Fruit fly (Drosophila melanogaster) whole organism, adult: ENCODE data around the gene Traf6.

Experiments used
- CG11617 ChIP-seq: fragments of 200-800 bp; sonication (Bioruptor generic); optimal IDR thresholded peaks from 2 replicates; lab custom pipeline; 2017; ENCODE audit warnings: mild to moderate bottlenecking, missing biosample characterization, missing genetic modification reagents, missing genetic modification characterization
- CG12768 ChIP-seq: fragments of 200-800 bp; sonication (Bioruptor generic); optimal IDR thresholded peaks from 2 replicates; lab custom pipeline; 2017; ENCODE audit warnings: missing biosample characterization, missing genetic modification characterization, mild to moderate bottlenecking, moderate library complexity, missing genetic modification reagents
- CG14711 ChIP-seq: fragments of 200-800 bp; sonication (Bioruptor generic); optimal IDR thresholded peaks from 2 replicates; lab custom pipeline; 2018; ENCODE audit warnings: missing biosample characterization, mild to moderate bottlenecking, missing genetic modification characterization, moderate library complexity
- CG1620 ChIP-seq: fragments of 200-800 bp; sonication (Bioruptor generic); optimal IDR thresholded peaks from 2 replicates; lab custom pipeline; 2016; ENCODE audit warnings: missing biosample characterization, missing genetic modification characterization
- CG33017 ChIP-seq: fragments of 200-800 bp; sonication (Bioruptor generic); optimal IDR thresholded peaks from 2 replicates; lab custom pipeline; 2018; ENCODE audit warnings: missing biosample characterization, mild to moderate bottlenecking, missing genetic modification characterization, moderate library complexity
- CG5204 ChIP-seq: fragments of 200-800 bp; sonication (Bioruptor generic); optimal IDR thresholded peaks from 2 replicates; lab custom pipeline; 2016; ENCODE audit warnings: missing biosample characterization, missing genetic modification characterization
- CG7045 ChIP-seq: fragments of 200-800 bp; sonication (Bioruptor generic); optimal IDR thresholded peaks from 2 replicates; lab custom pipeline; 2017; ENCODE audit warnings: missing biosample characterization, mild to moderate bottlenecking, missing genetic modification characterization
- CG7101 ChIP-seq: fragments of 200-800 bp; sonication (Bioruptor generic); optimal IDR thresholded peaks from 2 replicates; lab custom pipeline; 2018; ENCODE audit warnings: missing biosample characterization, mild to moderate bottlenecking, missing genetic modification characterization, moderate library complexity
- Clk ChIP-seq: fragments of 200-800 bp; sonication (Bioruptor generic); optimal IDR thresholded peaks from 2 replicates; lab custom pipeline; 2017; ENCODE audit warnings: missing biosample characterization, missing genetic modification characterization
- Crg-1 ChIP-seq: fragments of 200-800 bp; sonication (Bioruptor generic); optimal IDR thresholded peaks from 2 replicates; lab custom pipeline; 2016; ENCODE audit warnings: missing biosample characterization, missing genetic modification characterization
- Hr96 ChIP-seq: fragments of 200-800 bp; sonication (Bioruptor generic); optimal IDR thresholded peaks from 2 replicates; lab custom pipeline; 2016; ENCODE audit warnings: missing biosample characterization, missing genetic modification characterization
- Mnt ChIP-seq: fragments of 200-800 bp; sonication (Bioruptor generic); optimal IDR thresholded peaks from 2 replicates; lab custom pipeline; 2016; ENCODE audit warnings: missing biosample characterization, mild to moderate bottlenecking, missing genetic modification characterization
- bab1 ChIP-seq: fragments of 200-800 bp; sonication (Bioruptor generic); optimal IDR thresholded peaks from 3 replicates; lab custom pipeline; 2019; ENCODE audit warnings: missing biosample characterization, mild to moderate bottlenecking, missing genetic modification characterization, moderate library complexity
- cic ChIP-seq: fragments of 200-800 bp; sonication (Bioruptor generic); optimal IDR thresholded peaks from 2 replicates; lab custom pipeline; 2017; ENCODE audit warnings: missing biosample characterization, mild to moderate bottlenecking, missing genetic modification characterization, moderate library complexity
- cnc ChIP-seq, 2 experiments: fragments of >200 bp; optimal IDR thresholded peaks; 2 replicates each; lab custom pipeline; 2017
- kay ChIP-seq: fragments of 200-800 bp; sonication (Bioruptor generic); peaks from one replicate; lab custom pipeline; 2016; ENCODE audit warnings: missing biosample characterization, missing genetic modification characterization, borderline replicate concordance
- ovo ChIP-seq: fragments of 200-800 bp; sonication (Bioruptor generic); optimal IDR thresholded peaks from 2 replicates; lab custom pipeline; 2016; ENCODE audit warnings: missing biosample characterization, missing genetic modification characterization
- pad ChIP-seq: fragments of 200-800 bp; sonication (Bioruptor generic); optimal IDR thresholded peaks from 3 replicates; lab custom pipeline; 2017; ENCODE audit warnings: missing biosample characterization, missing genetic modification characterization, mild to moderate bottlenecking, moderate library complexity, missing genetic modification reagents
- tj ChIP-seq: fragments of 200-800 bp; sonication (Bioruptor generic); optimal IDR thresholded peaks from 3 replicates; lab custom pipeline; 2017; ENCODE audit warnings: missing biosample characterization, mild to moderate bottlenecking, missing genetic modification characterization, moderate library complexity
- toe ChIP-seq: fragments of 200-800 bp; sonication (Bioruptor generic); optimal IDR thresholded peaks from 2 replicates; lab custom pipeline; 2016; ENCODE audit warnings: missing biosample characterization, missing genetic modification characterization

The Traf6 gene

DNA sequence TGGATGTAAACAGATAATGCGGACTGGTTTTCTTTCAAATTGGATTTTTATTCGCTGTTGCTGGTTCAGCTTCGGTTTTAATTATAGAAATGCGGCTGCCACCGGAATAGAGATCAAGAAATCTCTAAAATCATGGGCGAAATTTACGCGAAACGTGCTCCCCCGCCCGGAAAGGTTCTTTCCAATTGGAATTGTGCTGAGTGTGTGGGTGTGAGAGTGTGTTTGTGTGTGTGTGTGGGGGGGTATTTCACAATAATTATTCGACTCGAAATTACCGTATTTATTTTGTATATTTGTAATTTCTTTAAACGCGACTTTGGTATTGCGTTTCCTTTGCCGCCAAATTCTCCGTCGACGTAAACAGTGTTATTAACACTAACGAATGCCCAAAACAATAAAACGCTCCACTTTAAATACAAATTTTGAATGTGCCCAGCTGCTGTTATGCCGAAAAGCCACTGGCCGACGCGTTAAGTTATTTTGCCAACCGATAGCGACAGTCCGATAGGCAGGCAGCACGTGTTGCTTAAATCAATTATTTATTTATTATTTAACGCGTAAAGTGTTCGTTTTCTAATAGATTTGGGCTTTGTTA, 41.4 kb downstream of the Traf6 start, which contains the start of gene Gclc:
Gene Gclc (minus strand): TSS at position 431 of the 595 bp plus-strand sequence.
- TF ChIP-seq CG5204 (GFP tag; lab: Kevin White, UChicago) (no peak), CG1620 (GFP tag; lab: Kevin White, UChicago) (no peak), bab1 (GFP tag; lab: Kevin White, UChicago) (no peak), Mnt (GFP tag; lab: Kevin White, UChicago) (peak; percentile 96), cnc (optimal IDR thresholded peaks at IDR 0.05; lab: Kevin White, UChicago) (no peak), CG12768 (GFP tag; lab: Kevin White, UChicago) (no peak), CG7101 (tag; lab: Kevin White, UChicago) (no peak), ovo (GFP tag; lab: Kevin White, UChicago) (no peak), cic (peak; percentile 21), Hr96 (no peak), CG11617 (GFP tag; lab: Kevin White, UChicago) (peak; percentile 21), tj (peak; percentile 11), kay (GFP tag; lab: Kevin White, UChicago) (no peak), toe (GFP tag; lab: Kevin White, UChicago) (no peak), CG33017 (tag; lab: Kevin White, UChicago) (no peak), pad (GFP tag; lab: Kevin White, UChicago) (no peak), CG7045 (GFP tag; lab: Kevin White, UChicago) (no peak), Clk (GFP tag; lab: Kevin White, UChicago) (no peak), Crg-1 (GFP tag; lab: Kevin White, UChicago) (no peak), CG14711 (no peak)

DNA sequence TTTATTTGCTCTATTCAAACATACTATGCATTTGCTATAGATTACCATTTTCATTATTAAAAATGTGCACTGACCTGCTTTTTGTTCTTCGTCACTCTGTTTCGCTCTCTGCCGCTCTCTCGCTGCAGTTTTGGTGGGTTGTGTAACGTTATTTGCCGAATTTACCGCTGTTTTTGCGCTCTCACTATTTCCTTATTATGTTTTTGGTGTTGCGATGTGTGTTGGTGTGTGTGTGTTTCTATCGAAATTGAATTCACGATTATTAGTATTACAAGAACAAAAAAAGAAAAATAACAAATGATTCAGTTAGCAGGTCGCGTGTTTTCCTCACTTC, 41.9 kb downstream of the Traf6 start:
- TF ChIP-seq toe (GFP tag; lab: Kevin White, UChicago) (no peak), ovo (GFP tag; lab: Kevin White, UChicago) (peak; percentile 2), cic (no peak), pad (GFP tag; lab: Kevin White, UChicago) (peak; percentile 37)

dm6 chrX:8114476-8115342, 42.5 kb downstream of the Traf6 start:
- TF ChIP-seq tj (peak; percentile 73), cnc (optimal IDR thresholded peaks at IDR 0.05; lab: Kevin White, UChicago) (no peak), Clk (GFP tag; lab: Kevin White, UChicago) (peak; percentile 25), CG14711 (peak; percentile 62), CG33017 (tag; lab: Kevin White, UChicago) (peak; percentile 62), toe (GFP tag; lab: Kevin White, UChicago) (peak; percentile 45), CG12768 (GFP tag; lab: Kevin White, UChicago) (peak; percentile 62), CG7045 (GFP tag; lab: Kevin White, UChicago) (peak; percentile 60), CG11617 (GFP tag; lab: Kevin White, UChicago) (peak; percentile 64), Mnt (GFP tag; lab: Kevin White, UChicago) (peak; percentile 46), Crg-1 (GFP tag; lab: Kevin White, UChicago) (no peak), pad (GFP tag; lab: Kevin White, UChicago) (peak; percentile 20), CG7101 (tag; lab: Kevin White, UChicago) (peak; percentile 80), CG1620 (GFP tag; lab: Kevin White, UChicago) (peak; percentile 21), CG5204 (GFP tag; lab: Kevin White, UChicago) (peak; percentile 70), bab1 (GFP tag; lab: Kevin White, UChicago) (peak; percentile 57), Hr96 (no peak), ovo (GFP tag; lab: Kevin White, UChicago) (peak; percentile 1), cic (no peak), kay (GFP tag; lab: Kevin White, UChicago) (no peak)

DNA sequence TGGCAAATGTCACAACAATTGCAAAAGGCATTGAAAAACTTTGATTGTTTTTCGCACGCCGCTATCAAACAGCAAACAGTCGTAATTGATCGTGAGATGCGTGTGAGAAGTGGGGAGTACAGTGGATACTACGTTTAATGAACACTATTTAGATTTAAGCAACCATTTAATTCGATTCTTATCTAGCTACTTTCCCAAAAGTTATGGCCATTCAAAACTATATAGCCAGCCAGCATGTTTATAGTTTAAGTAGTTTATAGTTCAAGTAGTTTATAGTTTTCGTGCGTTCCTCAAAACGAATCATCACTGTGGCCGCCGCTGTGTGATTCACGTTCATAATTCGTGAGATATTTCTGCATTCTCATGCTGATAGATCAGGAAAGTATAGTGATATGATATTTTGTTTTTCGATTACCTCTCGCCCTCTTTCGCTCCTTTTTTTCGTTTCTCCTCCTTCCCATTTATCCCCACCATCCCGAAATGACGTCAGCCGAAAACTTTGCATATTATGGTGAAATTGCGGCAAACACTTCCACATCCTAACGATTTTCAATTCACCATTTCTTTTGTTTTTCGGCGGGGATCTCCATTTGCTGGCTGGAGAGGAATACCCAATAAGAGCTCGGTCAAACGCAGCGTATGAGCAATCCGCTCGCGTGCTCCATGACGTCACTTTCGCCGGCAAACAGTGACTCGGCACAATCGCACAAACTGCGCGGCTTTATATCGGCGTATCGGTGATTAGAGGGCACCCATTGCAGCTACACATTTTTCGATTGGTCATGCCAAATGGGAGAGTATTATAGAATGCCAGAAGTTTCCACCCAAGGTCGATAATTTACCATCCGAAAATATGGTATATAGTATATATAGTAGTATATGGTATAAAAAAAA, 43.6 kb downstream of the Traf6 start:
- TF ChIP-seq CG12768 (GFP tag; lab: Kevin White, UChicago) (peak; percentile 33), CG5204 (GFP tag; lab: Kevin White, UChicago) (peak; percentile 68), cic (no peak), CG33017 (tag; lab: Kevin White, UChicago) (peak; percentile 78), Clk (GFP tag; lab: Kevin White, UChicago) (peak; percentile 15), Crg-1 (GFP tag; lab: Kevin White, UChicago) (peak; percentile 27), cnc (optimal IDR thresholded peaks at IDR 0.05; lab: Kevin White, UChicago) (peak; percentile 93 to 96), CG1620 (GFP tag; lab: Kevin White, UChicago) (peak; percentile 11), CG11617 (GFP tag; lab: Kevin White, UChicago) (no peak), CG7101 (tag; lab: Kevin White, UChicago) (peak; percentile 88), kay (GFP tag; lab: Kevin White, UChicago) (peak; percentile 92), pad (GFP tag; lab: Kevin White, UChicago) (no peak), tj (no peak), Hr96 (peak; percentile 59), Mnt (GFP tag; lab: Kevin White, UChicago) (peak; percentile 23), bab1 (GFP tag; lab: Kevin White, UChicago) (peak; percentile 51), ovo (GFP tag; lab: Kevin White, UChicago) (no peak), CG14711 (peak; percentile 67), CG7045 (GFP tag; lab: Kevin White, UChicago) (peak; percentile 63), toe (GFP tag; lab: Kevin White, UChicago) (peak; percentile 28)
